Worm (Caenorhabditis elegans) whole organism, L2 larva: ENCODE measurements around the gene C28A5.2.

Experiments used
- ZK546.5 ChIP-seq: sonication (generic microtip); optimal IDR thresholded peaks from 2 replicates; lab custom pipeline; 2017; ENCODE audit warnings: missing biosample characterization, missing genetic modification characterization
- aly-2 ChIP-seq: fragments of 150-350 bp; optimal IDR thresholded peaks from 2 replicates; lab custom pipeline; 2014; ENCODE audit warnings: missing biosample characterization, missing genetic modification characterization
- ceh-82 ChIP-seq: fragments of 150-350 bp; optimal IDR thresholded peaks from 2 replicates; lab custom pipeline; 2014; ENCODE audit warnings: missing biosample characterization, missing genetic modification characterization
- elt-3 ChIP-seq: sonication (generic microtip); optimal IDR thresholded peaks from 2 replicates; lab custom pipeline; 2017; ENCODE audit warnings: missing biosample characterization, missing genetic modification characterization
- mbf-1 ChIP-seq: sonication (generic microtip); optimal IDR thresholded peaks from 2 replicates; lab custom pipeline; 2017; ENCODE audit warnings: missing biosample characterization, missing genetic modification characterization
- nhr-11 ChIP-seq: fragments of 150-350 bp; optimal IDR thresholded peaks from 2 replicates; lab custom pipeline; 2014; ENCODE audit warnings: missing biosample characterization, missing genetic modification characterization

- no peak for TF ChIP-seq ZK546.5 (tag; lab: Kevin White, UChicago)
- no peak for TF ChIP-seq elt-3 (tag; lab: Kevin White, UChicago)
- no peak for TF ChIP-seq nhr-11 (tag; lab: Kevin White, UChicago)
- no peak for TF ChIP-seq ceh-82
- TF ChIP-seq mbf-1 (tag; lab: Kevin White, UChicago): no peak
- TF ChIP-seq aly-2 (tag; lab: Kevin White, UChicago): no peak
These were observed 10.0 kb upstream of the C28A5.2 start for ce11 chrIII:4449357-4449756.
